Worm (Caenorhabditis elegans): ENCODE results near the gene ssp-34.

ce11 chrIV:10705176-10705575 is 33.2 kb downstream of the ssp-34 start, which contains the start of gene R102.10:
- no peak for TF ChIP-seq nhr-76 (tag; optimal IDR thresholded peaks at IDR 0.05)
- no peak for TF ChIP-seq fkh-4 (tag; optimal IDR thresholded peaks at IDR 0.05; ENCODE audit: borderline replicate concordance)
- no peak for TF ChIP-seq fkh-10 (GFP tag; optimal IDR thresholded peaks at IDR 0.05)
- TF ChIP-seq lin-35 (GFP tag; optimal IDR thresholded peaks at IDR 0.05): no peak
- TF ChIP-seq ceh-82 (tag; optimal IDR thresholded peaks at IDR 0.05): no peak
- no peak for TF ChIP-seq dsc-1 (tag; optimal IDR thresholded peaks at IDR 0.05)
- TF ChIP-seq nhr-19 (GFP tag; conservative IDR thresholded peaks at IDR 0.05): no peak
- no peak for TF ChIP-seq zag-1 (tag; optimal IDR thresholded peaks at IDR 0.05)
- TF ChIP-seq tbx-2 (tag; optimal IDR thresholded peaks at IDR 0.05): no peak
- TF ChIP-seq nhr-77 (tag; optimal IDR thresholded peaks at IDR 0.05): no peak
- no peak for TF ChIP-seq jun-1 (tag; optimal IDR thresholded peaks at IDR 0.05)
- no peak for TF ChIP-seq ama-1 (optimal IDR thresholded peaks at IDR 0.05)
- TF ChIP-seq unc-62 (GFP tag; optimal IDR thresholded peaks at IDR 0.05): no peak
- TF ChIP-seq unc-30 (tag; optimal IDR thresholded peaks at IDR 0.05): no peak
